Worm (Caenorhabditis elegans): ENCODE measurements around the gene fbxa-12.

fbxa-12 gene

DNA sequence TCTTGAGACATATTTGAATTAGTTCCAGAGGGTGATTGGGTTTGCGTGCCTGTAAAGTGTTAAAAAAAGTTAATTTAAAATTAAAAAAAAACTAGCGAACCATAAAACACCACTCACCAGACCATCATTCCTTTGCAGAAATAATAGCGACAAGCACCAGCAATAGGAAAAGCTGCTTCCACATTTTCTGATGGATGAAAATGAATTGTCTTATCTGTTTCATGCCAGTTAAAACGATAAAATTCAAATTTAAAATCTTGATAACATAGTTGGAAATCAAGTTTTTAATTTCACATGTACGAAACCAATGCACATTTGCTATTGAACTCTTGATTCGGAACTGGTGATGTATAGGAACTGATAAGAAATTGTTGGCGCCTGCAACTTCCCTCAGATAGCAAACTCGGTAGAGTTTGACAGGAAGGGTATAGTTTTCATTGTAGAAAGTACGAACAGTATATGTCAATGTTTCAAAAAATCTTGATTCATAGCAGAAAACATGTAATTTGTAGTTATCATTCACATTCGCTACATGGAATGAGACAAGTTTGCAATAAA lies 20.2 kb downstream of the fbxa-12 start, which contains the start of gene C39B5.10 (continued):
- TF ChIP-seq snpc-1.3 (tag; optimal IDR thresholded peaks at IDR 0.05; ENCODE audit: insufficient read depth) (no peak), ztf-6 (GFP tag; IDR thresholded peaks at IDR 0.05) (no peak), egl-18 (GFP tag; IDR thresholded peaks at IDR 0.05) (no peak), K12H6.12 (tag; optimal IDR thresholded peaks at IDR 0.05) (no peak)

ce11 chrIII:2240471-2240870 lies 21.0 kb downstream of the fbxa-12 start, which contains the start of gene srz-56:
Gene srz-56 (plus strand): TSS chrIII:2240771.
- no peak for TF ChIP-seq lsl-1 (GFP tag; optimal IDR thresholded peaks at IDR 0.05)
- no peak for TF ChIP-seq aptf-3 (GFP tag; IDR thresholded peaks at IDR 0.05)
- no peak for TF ChIP-seq unc-130 (GFP tag; optimal IDR thresholded peaks at IDR 0.05)
- TF ChIP-seq attf-6 (GFP tag; IDR thresholded peaks at IDR 0.05): no peak
- no peak for TF ChIP-seq hmg-1.2 (GFP tag; IDR thresholded peaks at IDR 0.05)

DNA sequence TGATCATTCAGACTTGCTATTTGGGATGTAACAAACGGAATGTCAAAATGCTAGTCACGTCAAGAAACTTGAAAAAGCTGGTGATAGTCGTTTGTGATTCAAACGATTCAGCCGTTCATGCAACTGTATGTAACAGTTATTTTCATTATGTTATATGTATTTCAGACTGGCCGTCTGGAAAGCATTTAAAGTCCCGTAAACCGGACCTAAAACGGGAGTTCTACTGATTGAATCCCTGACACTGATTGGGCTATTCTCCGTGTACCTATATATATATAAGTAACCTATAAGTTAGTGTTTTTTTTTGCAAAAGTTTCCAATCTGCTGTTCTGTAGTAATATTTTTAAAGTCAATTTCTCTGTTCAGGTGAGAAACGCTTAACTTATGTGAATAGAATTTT lies 24.1 kb downstream of the fbxa-12 start:
- TF ChIP-seq sea-2 (GFP tag; IDR thresholded peaks at IDR 0.05) (no peak), lin-54 (GFP tag; optimal IDR thresholded peaks at IDR 0.05) (no peak), die-1 (tag; optimal IDR thresholded peaks at IDR 0.05) (no peak), fkh-3 (tag; optimal IDR thresholded peaks at IDR 0.05) (no peak), ets-4 (GFP tag; optimal IDR thresholded peaks at IDR 0.05) (no peak), T07F8.4 (tag; optimal IDR thresholded peaks at IDR 0.05) (no peak), pbrm-1 (GFP tag; IDR thresholded peaks at IDR 0.05) (no peak), lsl-1 (GFP tag; optimal IDR thresholded peaks at IDR 0.05) (no peak), nhr-80 (tag; optimal IDR thresholded peaks at IDR 0.05) (no peak), sptf-2 (GFP tag; optimal IDR thresholded peaks at IDR 0.05) (no peak), let-607 (tag; optimal IDR thresholded peaks at IDR 0.05) (no peak), zfh-2 (GFP tag; conservative IDR thresholded peaks at IDR 0.05) (no peak)

ce11 chrIII:2245727-2246126 lies 26.2 kb downstream of the fbxa-12 start, which contains the start of gene srd-67:
Gene srd-67 (minus strand): TSS chrIII:2245827.
- TF ChIP-seq pha-4 (tag; optimal IDR thresholded peaks at IDR 0.05) (no peak), let-526 (GFP tag; IDR thresholded peaks at IDR 0.05) (no peak), somi-1 (GFP tag; optimal IDR thresholded peaks at IDR 0.05) (no peak), hlh-26 (GFP tag; conservative IDR thresholded peaks at IDR 0.05) (no peak), hmg-1.2 (GFP tag; IDR thresholded peaks at IDR 0.05) (no peak), athp-1 (tag; optimal IDR thresholded peaks at IDR 0.05) (no peak), nhr-80 (tag; optimal IDR thresholded peaks at IDR 0.05) (no peak), C06A6.2 (GFP tag; conservative IDR thresholded peaks at IDR 0.05) (no peak), ztf-6 (GFP tag; IDR thresholded peaks at IDR 0.05) (no peak), ceh-40 (GFP tag; IDR thresholded peaks at IDR 0.05) (no peak), attf-5 (GFP tag; optimal IDR thresholded peaks at IDR 0.05) (no peak), ztf-22 (GFP tag; optimal IDR thresholded peaks at IDR 0.05) (no peak), B0035.1 (tag; optimal IDR thresholded peaks at IDR 0.05) (no peak), snpc-1.1 (tag; optimal IDR thresholded peaks at IDR 0.05; ENCODE audit: insufficient read depth) (no peak)

DNA sequence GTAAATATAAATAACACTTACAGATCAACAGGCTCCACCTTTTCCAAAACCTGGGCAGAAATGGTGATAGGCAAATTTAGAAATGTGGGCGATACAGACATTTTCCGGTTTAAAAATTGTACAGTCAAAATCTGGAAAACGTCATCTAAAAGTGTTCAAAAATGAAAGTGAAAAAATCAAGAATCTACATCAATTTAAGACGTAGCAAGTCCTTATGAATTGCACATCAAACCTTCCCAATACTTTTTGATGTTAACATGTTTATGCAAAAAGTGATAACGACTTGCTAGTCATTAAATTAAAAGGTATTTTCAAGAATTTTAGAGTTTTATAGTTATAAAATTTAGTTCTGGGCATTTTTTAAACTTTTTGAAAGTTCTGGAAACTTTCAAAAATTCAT lies 31.8 kb downstream of the fbxa-12 start, which contains the start of gene fbxa-7:
fbxa-7 (minus strand) TSS at position 101 of the 400 bp plus-strand sequence.
- TF ChIP-seq ccch-3 (GFP tag; optimal IDR thresholded peaks at IDR 0.05) (no peak), ztf-25 (GFP tag; IDR thresholded peaks at IDR 0.05) (no peak), snpc-4 (GFP tag; optimal IDR thresholded peaks at IDR 0.05) (no peak), snpc-4 (tag; optimal IDR thresholded peaks at IDR 0.05) (no peak), zfh-2 (GFP tag; conservative IDR thresholded peaks at IDR 0.05) (no peak), nhr-120 (GFP tag; IDR thresholded peaks at IDR 0.05) (no peak), lsy-27 (tag; optimal IDR thresholded peaks at IDR 0.05; ENCODE audit: borderline replicate concordance, insufficient read depth) (no peak), lin-26 (GFP tag; IDR thresholded peaks at IDR 0.05) (no peak), sptf-2 (GFP tag; optimal IDR thresholded peaks at IDR 0.05) (no peak), C17E4.6 (GFP tag; IDR thresholded peaks at IDR 0.05) (no peak), lin-35 (GFP tag; optimal IDR thresholded peaks at IDR 0.05) (no peak), F52B5.7 (tag; optimal IDR thresholded peaks at IDR 0.05) (no peak)
